Worm (Caenorhabditis elegans): Measurements from ENCODE around the gene cul-5.

The cul-5 gene

ce11 chrV:10160954-10161353 is 18.4 kb upstream of the cul-5 start, which contains the start of gene C51E3.10 (continued):
- TF ChIP-seq lin-1 (GFP tag; IDR thresholded peaks at IDR 0.05) (peak; percentile 71; the same call in 1 of the 2 replicates), Y105C5A.15 (GFP tag; IDR thresholded peaks at IDR 0.05) (no peak), snpc-4 (tag; optimal IDR thresholded peaks at IDR 0.05) (no peak), lin-13 (GFP tag; optimal IDR thresholded peaks at IDR 0.05) (peak; percentile 16), mdt-29 (GFP tag; IDR thresholded peaks at IDR 0.05) (0 out of 2 replicates have a peak, but pooled peaks have one; percentile 32), nhr-77 (tag; optimal IDR thresholded peaks at IDR 0.05) (peak; percentile 35), F44E2.7 (GFP tag; IDR thresholded peaks at IDR 0.05) (no peak), ctbp-1 (GFP tag; IDR thresholded peaks at IDR 0.05) (no peak), nhr-28 (tag; optimal IDR thresholded peaks at IDR 0.05) (peak; percentile 88), nhr-41 (GFP tag; IDR thresholded peaks at IDR 0.05) (no peak), ztf-7 (tag; optimal IDR thresholded peaks at IDR 0.05) (no peak), Y48G9A.11 (GFP tag; IDR thresholded peaks at IDR 0.05) (no peak), vab-7 (GFP tag; IDR thresholded peaks at IDR 0.05) (no peak), skn-1 (tag; optimal IDR thresholded peaks at IDR 0.05) (no peak), lim-7 (GFP tag; IDR thresholded peaks at IDR 0.05) (no peak), nhr-42 (GFP tag; IDR thresholded peaks at IDR 0.05) (0 out of 2 replicates have a peak, but pooled peaks have one; percentile 50), mdl-1 (tag; optimal IDR thresholded peaks at IDR 0.05) (peak in 1 of 2 experiments; percentile 77), mxl-2 (GFP tag; conservative IDR thresholded peaks at IDR 0.05) (no peak), egl-43 (GFP tag; IDR thresholded peaks at IDR 0.05) (no peak), tra-1 (GFP tag; IDR thresholded peaks at IDR 0.05) (peak; percentile 68; the same call in 1 of the 2 replicates), zip-2 (tag; optimal IDR thresholded peaks at IDR 0.05) (no peak), zfp-2 (tag; optimal IDR thresholded peaks at IDR 0.05) (no peak), ceh-82 (tag; optimal IDR thresholded peaks at IDR 0.05) (no peak), unc-62 (GFP tag; optimal IDR thresholded peaks at IDR 0.05 in 1 of 2) (peak in 1 of 2 experiments; percentile 89), unc-62 (tag; optimal IDR thresholded peaks at IDR 0.05) (no peak), madf-9 (GFP tag; conservative IDR thresholded peaks at IDR 0.05) (no peak), hlh-11 (tag; optimal IDR thresholded peaks at IDR 0.05) (peak; percentile 80)

ce11 chrV:10166368-10166767 is 13.0 kb upstream of the cul-5 start, which contains the start of gene C51E3.6:
Gene C51E3.6, minus strand, starts transcription at chrV:10166468.
- TF ChIP-seq daf-8 (GFP tag; IDR thresholded peaks at IDR 0.05) (no peak), nhr-41 (GFP tag; IDR thresholded peaks at IDR 0.05) (no peak), lin-13 (GFP tag; optimal IDR thresholded peaks at IDR 0.05) (no peak), daf-19 (GFP tag; conservative IDR thresholded peaks at IDR 0.05) (no peak), skn-1 (tag; optimal IDR thresholded peaks at IDR 0.05) (no peak), hif-1 (tag; optimal IDR thresholded peaks at IDR 0.05) (no peak), lir-3 (tag; optimal IDR thresholded peaks at IDR 0.05) (no peak), pha-4 (GFP tag; IDR thresholded peaks at IDR 0.05) (no peak), pha-4 (tag; optimal IDR thresholded peaks at IDR 0.05) (no peak), ces-1 (GFP tag; optimal IDR thresholded peaks at IDR 0.05) (no peak), zag-1 (tag; optimal IDR thresholded peaks at IDR 0.05) (no peak), zip-2 (tag; optimal IDR thresholded peaks at IDR 0.05) (no peak), F44E2.7 (GFP tag; IDR thresholded peaks at IDR 0.05) (no peak), ceh-20 (GFP tag; IDR thresholded peaks at IDR 0.05) (no peak), ztf-11 (tag; optimal IDR thresholded peaks at IDR 0.05) (no peak), F49E8.2 (tag; optimal IDR thresholded peaks at IDR 0.05; ENCODE audit: borderline replicate concordance) (no peak), ceh-32 (tag; optimal IDR thresholded peaks at IDR 0.05; ENCODE audit: poor library complexity) (no peak), tag-97 (GFP tag; IDR thresholded peaks at IDR 0.05) (no peak), nhr-42 (GFP tag; IDR thresholded peaks at IDR 0.05) (no peak)

- TF ChIP-seq mep-1 (tag; optimal IDR thresholded peaks at IDR 0.05) (peak; percentile 49), Y105C5A.15 (GFP tag; IDR thresholded peaks at IDR 0.05) (no peak), lin-13 (GFP tag; optimal IDR thresholded peaks at IDR 0.05) (peak; percentile 24)
Measured at ce11 chrV:10168870-10169269, 10.5 kb upstream of the cul-5 start.
